Worm (Caenorhabditis elegans): ENCODE measurements around the gene somi-1.

The somi-1 gene

DNA sequence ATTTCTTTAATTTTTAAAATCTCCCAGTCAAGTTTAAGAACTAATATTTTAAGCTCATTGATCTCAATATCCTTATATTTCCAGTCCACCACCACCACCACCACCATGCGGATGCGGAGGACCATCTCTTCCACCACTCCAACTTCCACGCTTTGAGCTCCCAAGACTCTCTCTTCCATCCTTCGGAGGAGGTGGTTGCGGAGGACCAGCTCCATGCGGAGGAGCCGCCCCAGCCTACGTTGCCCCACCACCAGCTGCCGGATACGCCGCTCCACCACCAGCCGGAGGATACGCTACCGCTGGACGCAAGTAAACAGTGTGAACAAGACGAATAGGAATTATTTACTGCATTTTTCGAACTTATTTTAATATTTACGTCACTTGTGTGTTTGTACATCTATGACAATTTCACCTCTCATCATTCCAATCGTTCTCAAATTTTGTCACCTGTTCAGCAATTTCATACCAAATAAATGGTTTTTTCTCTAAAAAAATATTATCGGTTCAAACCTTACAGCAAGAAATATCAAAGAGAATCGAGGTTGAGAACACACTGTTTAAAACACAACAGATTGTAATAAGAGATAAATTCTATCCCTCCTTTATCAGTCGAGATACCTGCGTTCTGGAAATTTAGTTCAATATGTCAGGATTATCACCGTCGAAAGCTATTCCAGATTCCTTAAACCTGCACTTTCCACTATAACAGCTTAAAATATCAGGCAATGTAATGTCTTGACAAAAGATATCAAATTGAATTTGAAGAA is 20.2 kb upstream of the somi-1 start:
- no peak for TF ChIP-seq tbx-8 (GFP tag; optimal IDR thresholded peaks at IDR 0.05)
- no peak for TF ChIP-seq elt-3 (tag; optimal IDR thresholded peaks at IDR 0.05)
- no peak for TF ChIP-seq unc-39 (tag; optimal IDR thresholded peaks at IDR 0.05)
- no peak for TF ChIP-seq ceh-39 (tag; optimal IDR thresholded peaks at IDR 0.05)
- TF ChIP-seq nhr-28 (tag; optimal IDR thresholded peaks at IDR 0.05) = no peak
- TF ChIP-seq cnd-1 (tag; optimal IDR thresholded peaks at IDR 0.05) = no peak
- no peak for TF ChIP-seq drap-1 (GFP tag; optimal IDR thresholded peaks at IDR 0.05)
- TF ChIP-seq ceh-43 (GFP tag; optimal IDR thresholded peaks at IDR 0.05) = no peak
- TF ChIP-seq lsy-2 (tag; optimal IDR thresholded peaks at IDR 0.05) = no peak
- no peak for TF ChIP-seq pha-4 (tag; optimal IDR thresholded peaks at IDR 0.05)
- no peak for TF ChIP-seq lin-13 (tag; optimal IDR thresholded peaks at IDR 0.05)
- no peak for TF ChIP-seq ces-1 (GFP tag; optimal IDR thresholded peaks at IDR 0.05)

DNA sequence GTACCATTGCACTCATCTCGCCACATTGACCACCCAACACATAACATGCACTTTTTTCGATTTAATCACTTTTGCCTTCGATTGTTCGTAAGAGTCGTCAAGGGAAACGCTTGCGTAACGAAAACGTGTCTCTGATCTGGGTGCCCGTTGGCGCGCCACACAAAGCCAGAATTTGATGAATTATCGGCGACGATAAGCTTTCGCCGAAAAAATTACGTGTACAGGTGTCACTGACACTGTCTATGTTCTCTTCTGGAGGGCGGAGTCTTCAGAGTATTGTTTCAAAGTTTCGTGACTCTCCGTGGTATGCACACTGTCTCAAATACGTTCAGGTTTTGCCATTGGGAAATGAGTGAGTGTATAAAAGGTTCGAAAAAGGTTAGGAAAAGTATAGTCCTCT is 19.5 kb upstream of the somi-1 start, which contains the start of gene F53F1.4:
Gene F53F1.4 (plus strand): TSS at position 390 of the 400 bp plus-strand sequence.
- TF ChIP-seq sptf-1 (tag; optimal IDR thresholded peaks at IDR 0.05) (no peak), ztf-11 (tag; optimal IDR thresholded peaks at IDR 0.05) (no peak), ceh-43 (GFP tag; optimal IDR thresholded peaks at IDR 0.05) (no peak), mab-5 (tag; optimal IDR thresholded peaks at IDR 0.05) (no peak), ceh-83 (GFP tag; optimal IDR thresholded peaks at IDR 0.05) (no peak), nhr-237 (tag; optimal IDR thresholded peaks at IDR 0.05) (no peak), ceh-39 (tag; optimal IDR thresholded peaks at IDR 0.05) (no peak), nhr-28 (tag; optimal IDR thresholded peaks at IDR 0.05) (no peak), blmp-1 (tag; optimal IDR thresholded peaks at IDR 0.05) (no peak), flh-1 (GFP tag; optimal IDR thresholded peaks at IDR 0.05) (no peak), unc-39 (tag; optimal IDR thresholded peaks at IDR 0.05) (no peak), lin-13 (tag; optimal IDR thresholded peaks at IDR 0.05) (no peak), nhr-76 (tag; optimal IDR thresholded peaks at IDR 0.05) (no peak), unc-120 (tag; optimal IDR thresholded peaks at IDR 0.05; ENCODE audit: poor library complexity, severe bottlenecking) (no peak), pha-4 (tag; optimal IDR thresholded peaks at IDR 0.05) (no peak), ces-1 (GFP tag; optimal IDR thresholded peaks at IDR 0.05) (no peak), mls-2 (tag; optimal IDR thresholded peaks at IDR 0.05) (no peak), mep-1 (tag; optimal IDR thresholded peaks at IDR 0.05) (no peak), bed-3 (GFP tag; optimal IDR thresholded peaks at IDR 0.05) (no peak), lsy-2 (tag; optimal IDR thresholded peaks at IDR 0.05) (no peak)

DNA sequence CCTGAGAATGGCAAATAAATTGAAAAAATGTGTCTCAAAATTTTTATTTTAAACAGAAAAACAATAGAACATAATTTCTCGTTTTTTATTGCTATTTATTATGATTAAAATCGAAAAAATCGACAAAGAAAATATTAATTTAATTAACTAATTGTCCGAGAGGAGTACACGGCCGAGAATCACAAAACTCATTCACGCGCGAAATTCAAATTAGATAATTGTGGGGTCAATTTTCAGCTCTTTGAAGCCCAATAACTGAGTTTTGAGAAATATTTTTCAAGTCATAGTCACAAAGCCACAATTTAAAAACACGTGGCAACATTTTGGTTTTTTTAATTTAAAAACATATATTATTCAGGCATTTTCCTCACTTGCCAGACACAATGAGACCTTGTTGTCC is 17.9 kb upstream of the somi-1 start:
- TF ChIP-seq ces-1 (GFP tag; optimal IDR thresholded peaks at IDR 0.05) (peak; percentile 68), zip-8 (tag; optimal IDR thresholded peaks at IDR 0.05) (no peak)

DNA sequence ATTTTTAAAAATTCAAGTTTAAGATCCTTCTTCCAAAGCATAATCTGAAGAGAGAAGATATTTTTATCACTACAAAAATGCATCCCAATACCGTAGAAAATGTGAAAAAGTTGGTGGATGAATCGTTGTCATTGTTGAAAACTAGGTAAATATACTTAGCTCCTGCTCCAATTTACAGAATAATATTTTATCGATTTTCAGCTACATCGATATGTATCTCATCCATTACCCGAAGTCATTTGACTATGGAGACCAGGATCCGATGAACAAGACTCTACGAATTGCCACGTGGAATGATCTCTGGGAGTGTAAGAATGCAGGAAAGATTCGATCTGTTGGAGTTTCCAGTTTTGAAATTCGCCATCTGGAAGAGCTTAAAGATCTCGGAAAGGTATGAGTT is 17.2 kb upstream of the somi-1 start:
- TF ChIP-seq tbx-8 (GFP tag; optimal IDR thresholded peaks at IDR 0.05) (no peak), drap-1 (GFP tag; optimal IDR thresholded peaks at IDR 0.05) (no peak), blmp-1 (tag; optimal IDR thresholded peaks at IDR 0.05) (no peak), ceh-39 (tag; optimal IDR thresholded peaks at IDR 0.05) (no peak), nhr-237 (tag; optimal IDR thresholded peaks at IDR 0.05) (no peak)

DNA sequence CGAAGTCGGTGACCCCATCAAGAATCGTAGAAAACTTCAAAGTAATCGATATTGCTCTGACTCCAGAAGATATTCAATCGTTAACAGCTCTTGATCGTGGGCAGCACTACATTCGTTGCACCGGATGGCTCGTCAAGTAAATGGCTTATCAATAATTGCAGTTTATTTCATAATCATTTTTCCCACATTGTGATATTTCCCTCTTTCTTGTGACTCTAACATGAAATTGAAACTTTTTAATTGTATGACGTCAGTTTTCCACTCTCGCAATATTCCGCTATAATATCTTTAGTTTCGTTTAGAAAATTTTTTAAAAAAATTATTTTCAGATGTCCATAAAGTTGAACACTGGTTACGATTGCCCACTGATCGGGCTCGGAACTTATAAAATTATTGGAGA is 16.7 kb upstream of the somi-1 start, which contains the start of gene F53F1.3:
Gene F53F1.3 (plus strand): TSS at position 330 of the 400 bp plus-strand sequence.
- TF ChIP-seq ham-2 (GFP tag; optimal IDR thresholded peaks at IDR 0.05) (no peak), hlh-1 (tag; optimal IDR thresholded peaks at IDR 0.05) (no peak), nhr-237 (tag; optimal IDR thresholded peaks at IDR 0.05) (no peak), ceh-39 (tag; optimal IDR thresholded peaks at IDR 0.05) (no peak), nhr-2 (tag; optimal IDR thresholded peaks at IDR 0.05) (no peak), elt-1 (tag; optimal IDR thresholded peaks at IDR 0.05; ENCODE audit: borderline replicate concordance, insufficient read depth) (no peak), blmp-1 (tag; optimal IDR thresholded peaks at IDR 0.05) (no peak), lin-32 (GFP tag; optimal IDR thresholded peaks at IDR 0.05) (no peak), pha-4 (tag; optimal IDR thresholded peaks at IDR 0.05) (no peak), nhr-76 (tag; optimal IDR thresholded peaks at IDR 0.05) (no peak), lsy-2 (tag; optimal IDR thresholded peaks at IDR 0.05) (no peak), sem-2 (GFP tag; optimal IDR thresholded peaks at IDR 0.05) (no peak)

Data from whole organism, mixed stage, embryonic.